Worm (Caenorhabditis elegans) whole organism, mixed stage, embryonic: Measurements from ENCODE around the gene pdf-1.

Experiments
- ham-2 ChIP-seq: fragments of 200-800 bp; sonication (Bioruptor generic); optimal IDR thresholded peaks from 2 replicates; lab custom pipeline; 2018; ENCODE audit warnings: mild to moderate bottlenecking, missing genetic modification characterization, missing compliant biosample characterization
- lin-13 ChIP-seq: fragments of 150-350 bp; optimal IDR thresholded peaks from 2 replicates; lab custom pipeline; 2014; ENCODE audit warnings: missing biosample characterization, missing genetic modification characterization
- lsy-2 ChIP-seq: fragments of 150-350 bp; optimal IDR thresholded peaks from 2 replicates; lab custom pipeline; 2014; ENCODE audit warnings: missing biosample characterization, missing genetic modification characterization
- mep-1 ChIP-seq: fragments of 150-350 bp; optimal IDR thresholded peaks from 2 replicates; lab custom pipeline; 2017; ENCODE audit warnings: missing biosample characterization, missing genetic modification reagents, missing genetic modification characterization, inconsistent platforms
- nhr-237 ChIP-seq: fragments of 150-350 bp; optimal IDR thresholded peaks from 2 replicates; lab custom pipeline; 2014; ENCODE audit warnings: missing biosample characterization, missing genetic modification characterization
- pha-4 ChIP-seq: fragments of 150-350 bp; optimal IDR thresholded peaks from 2 replicates; lab custom pipeline; 2018; ENCODE audit warnings: missing biosample characterization, missing genetic modification reagents, missing genetic modification characterization
- unc-62 ChIP-seq: fragments of 150-350 bp; optimal IDR thresholded peaks from 2 replicates; lab custom pipeline; 2014; ENCODE audit warnings: missing biosample characterization, missing genetic modification reagents, missing genetic modification characterization
- zip-8 ChIP-seq: fragments of 150-350 bp; optimal IDR thresholded peaks from 2 replicates; lab custom pipeline; 2014; ENCODE audit warnings: missing biosample characterization, missing genetic modification characterization

DNA sequence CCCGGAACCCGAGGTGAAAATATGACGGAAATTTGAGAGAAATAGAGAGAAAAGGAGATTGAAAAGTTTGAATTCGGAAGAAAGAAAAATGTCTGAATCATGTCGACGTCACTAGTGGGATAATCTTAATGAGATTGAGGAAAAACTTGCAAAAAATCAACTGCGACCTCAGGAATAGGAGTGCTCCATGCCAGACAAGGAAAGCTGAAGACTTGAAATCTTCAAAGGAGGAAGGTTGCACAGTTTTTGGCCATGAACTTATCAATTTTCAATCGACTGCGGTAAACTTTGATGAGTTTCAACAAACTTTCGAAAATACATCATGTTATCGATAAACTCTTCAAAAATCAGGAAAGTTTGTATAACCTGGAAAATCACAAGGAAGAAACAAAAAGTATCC is at the start of gene pdf-1:
- TF ChIP-seq lsy-2, result no peak
- no peak for TF ChIP-seq unc-62 (GFP tag; lab: Kevin White, UChicago)
- no peak for TF ChIP-seq mep-1
- TF ChIP-seq zip-8 (tag; lab: Kevin White, UChicago), result no peak
- no peak for TF ChIP-seq lin-13
- TF ChIP-seq pha-4 (tag; lab: Kevin White, UChicago), result no peak
- TF ChIP-seq nhr-237, result no peak
- no peak for TF ChIP-seq ham-2 (GFP tag; lab: Kevin White, UChicago)
